Worm (Caenorhabditis elegans): ENCODE data around the gene decr-1.2.

decr-1.2 gene

DNA sequence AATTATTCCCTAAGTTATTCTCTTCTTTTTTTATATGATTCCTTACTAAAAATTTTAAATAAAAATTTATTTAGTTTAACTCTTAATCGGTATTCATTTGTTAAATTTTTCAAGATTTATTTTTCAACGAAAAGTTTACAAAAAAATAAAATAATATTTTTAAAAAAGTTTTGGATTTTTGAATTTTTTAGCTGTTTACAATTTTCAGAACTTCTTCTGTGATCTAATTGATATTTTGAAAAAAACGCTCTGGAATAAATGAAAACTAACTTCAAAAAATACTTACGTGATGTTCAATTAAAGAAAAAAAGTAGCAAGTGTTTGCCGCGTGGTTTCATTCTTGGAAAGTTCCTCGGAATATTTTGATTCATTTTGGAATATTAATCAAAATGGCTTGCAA lies at the start of gene decr-1.2:
Gene decr-1.2, plus strand, starts transcription at position 301 of the 400 bp plus-strand sequence.
- TF ChIP-seq zip-2 (tag; optimal IDR thresholded peaks at IDR 0.05) (no peak), ceh-62 (tag; optimal IDR thresholded peaks at IDR 0.05) (no peak), Y75B8A.6 (GFP tag; IDR thresholded peaks at IDR 0.05) (no peak), hlh-11 (tag; optimal IDR thresholded peaks at IDR 0.05) (no peak), jun-1 (tag; optimal IDR thresholded peaks at IDR 0.05) (no peak), aha-1 (tag) (no peak), rbr-2 (tag; optimal IDR thresholded peaks at IDR 0.05) (no peak), F37D6.2 (tag; optimal IDR thresholded peaks at IDR 0.05) (no peak), fos-1 (tag; optimal IDR thresholded peaks at IDR 0.05) (no peak), nhr-6 (tag; optimal IDR thresholded peaks at IDR 0.05) (no peak)

DNA sequence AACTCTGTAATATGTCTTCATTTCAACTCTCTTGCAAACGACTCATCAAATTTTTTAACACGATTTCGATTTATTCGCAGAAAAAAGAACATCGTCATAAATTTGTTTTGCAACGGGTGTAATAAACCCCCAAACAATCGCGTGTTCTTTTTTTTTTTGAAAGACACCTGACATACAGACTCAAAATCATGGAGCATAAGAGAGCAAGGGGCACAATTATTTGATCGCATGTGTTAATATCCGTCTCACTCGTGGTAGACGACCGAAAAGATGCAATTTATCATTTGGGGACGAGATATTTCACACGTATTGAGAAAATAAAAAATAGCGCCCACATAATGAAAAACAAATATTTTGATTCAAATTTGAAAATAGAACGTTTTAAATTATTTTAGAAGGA lies 49.2 kb upstream of the decr-1.2 start:
- TF ChIP-seq daf-16 (GFP tag; optimal IDR thresholded peaks at IDR 0.05) (peak in 1 of 2 experiments; percentile 65), daf-16 (tag; optimal IDR thresholded peaks at IDR 0.05) (no peak), nhr-41 (GFP tag; IDR thresholded peaks at IDR 0.05) (no peak), nhr-77 (tag; optimal IDR thresholded peaks at IDR 0.05) (no peak), hlh-11 (tag; optimal IDR thresholded peaks at IDR 0.05) (peak; percentile 29), snpc-4 (tag; optimal IDR thresholded peaks at IDR 0.05) (no peak), F49E8.2 (tag; optimal IDR thresholded peaks at IDR 0.05; ENCODE audit: borderline replicate concordance) (no peak), hif-1 (tag; optimal IDR thresholded peaks at IDR 0.05) (peak in 1 of 2 experiments; percentile 0), aly-2 (tag; optimal IDR thresholded peaks at IDR 0.05) (no peak), unc-130 (GFP tag; optimal IDR thresholded peaks at IDR 0.05) (no peak), dpl-1 (GFP tag; optimal IDR thresholded peaks at IDR 0.05) (no peak), hlh-30 (tag; optimal IDR thresholded peaks at IDR 0.05; ENCODE audit: insufficient read depth) (peak; percentile 45), Y105C5A.15 (GFP tag; IDR thresholded peaks at IDR 0.05) (no peak), zag-1 (tag; optimal IDR thresholded peaks at IDR 0.05) (no peak), ztf-11 (tag; optimal IDR thresholded peaks at IDR 0.05) (no peak), cey-2 (tag; optimal IDR thresholded peaks at IDR 0.05; ENCODE audit: borderline replicate concordance, insufficient read depth) (no peak), nhr-48 (tag; optimal IDR thresholded peaks at IDR 0.05) (no peak), arid-1 (GFP tag; conservative IDR thresholded peaks at IDR 0.05) (no peak)

DNA sequence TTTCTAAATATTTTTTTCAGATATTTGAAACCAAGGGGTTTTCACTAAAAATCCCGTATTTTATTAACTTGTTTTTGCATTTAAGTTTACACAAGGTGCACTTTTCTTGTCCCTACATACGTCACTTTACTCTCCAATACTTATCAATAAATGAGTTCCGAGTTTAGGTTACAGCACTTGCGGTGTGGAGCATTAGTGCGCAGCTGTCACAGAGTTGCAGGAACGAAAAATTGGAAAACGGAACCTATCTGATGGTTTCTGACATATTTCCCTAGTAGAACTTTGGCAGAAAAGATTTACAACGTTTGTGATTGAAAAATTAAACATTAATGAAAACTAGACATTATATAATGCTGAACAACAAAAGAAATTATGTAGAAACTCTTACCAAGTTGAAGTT lies 47.2 kb upstream of the decr-1.2 start:
- no peak for TF ChIP-seq ztf-11 (tag; optimal IDR thresholded peaks at IDR 0.05)
- peak; percentile 86 for TF ChIP-seq aha-1 (tag)
- TF ChIP-seq fkh-10 (GFP tag; optimal IDR thresholded peaks at IDR 0.05), result no peak

DNA sequence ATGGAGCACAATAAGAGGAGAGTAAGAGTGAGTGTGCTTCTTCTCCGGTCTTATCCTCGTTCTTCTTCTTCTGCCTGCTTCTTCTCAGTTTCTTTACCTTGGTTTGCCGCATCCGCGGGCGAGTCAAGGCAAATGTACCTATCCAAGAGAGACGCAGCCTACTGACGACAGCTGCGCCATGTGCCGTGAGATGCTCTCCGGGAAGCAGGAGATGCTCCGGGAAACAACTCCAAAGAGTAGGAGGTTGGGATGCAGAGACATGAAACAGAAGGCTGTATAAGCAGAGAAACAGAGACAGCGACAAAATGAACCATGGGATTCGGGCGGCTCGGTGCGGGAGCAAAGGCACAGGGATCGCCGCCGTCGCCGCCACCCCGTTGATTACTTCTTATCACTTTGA lies 46.4 kb upstream of the decr-1.2 start:
- TF ChIP-seq hif-1 (tag; optimal IDR thresholded peaks at IDR 0.05) (peak in 1 of 2 experiments; percentile 34), Y75B8A.6 (GFP tag; IDR thresholded peaks at IDR 0.05) (no peak), daf-16 (GFP tag; optimal IDR thresholded peaks at IDR 0.05) (peak in 1 of 2 experiments; percentile 37), daf-16 (tag; optimal IDR thresholded peaks at IDR 0.05) (no peak), snpc-1.2 (GFP tag; IDR thresholded peaks at IDR 0.05) (no peak), egl-43 (GFP tag; IDR thresholded peaks at IDR 0.05) (no peak), mxl-2 (GFP tag; conservative IDR thresholded peaks at IDR 0.05) (no peak), nhr-11 (tag; optimal IDR thresholded peaks at IDR 0.05) (peak; percentile 40), unc-62 (GFP tag; optimal IDR thresholded peaks at IDR 0.05 in 1 of 2) (peak in 1 of 2 experiments; percentile 72), unc-62 (tag; optimal IDR thresholded peaks at IDR 0.05) (no peak), dmd-6 (GFP tag; IDR thresholded peaks at IDR 0.05) (no peak), tra-1 (GFP tag; IDR thresholded peaks at IDR 0.05) (no peak), ceh-62 (tag; optimal IDR thresholded peaks at IDR 0.05) (no peak), hmg-1.1 (GFP tag; IDR thresholded peaks at IDR 0.05) (0 out of 2 replicates have a peak, but pooled peaks have one; percentile 32), saeg-2 (GFP tag; IDR thresholded peaks at IDR 0.05) (no peak), zfp-2 (tag; optimal IDR thresholded peaks at IDR 0.05) (no peak), hlh-11 (tag; optimal IDR thresholded peaks at IDR 0.05) (peak; percentile 51), nhr-28 (tag; optimal IDR thresholded peaks at IDR 0.05) (no peak), lin-38 (GFP tag; IDR thresholded peaks at IDR 0.05) (0 out of 2 replicates have a peak, but pooled peaks have one; percentile 9), ceh-44 (GFP tag; IDR thresholded peaks at IDR 0.05) (no peak), F44E2.7 (GFP tag; IDR thresholded peaks at IDR 0.05) (no peak), nhr-25 (tag; optimal IDR thresholded peaks at IDR 0.05; ENCODE audit: borderline replicate concordance, insufficient read depth) (no peak), attf-4 (tag; optimal IDR thresholded peaks at IDR 0.05) (no peak), Y105C5A.15 (GFP tag; IDR thresholded peaks at IDR 0.05) (no peak), fkh-10 (GFP tag; optimal IDR thresholded peaks at IDR 0.05) (no peak), zip-11 (GFP tag; IDR thresholded peaks at IDR 0.05) (no peak), rbr-2 (tag; optimal IDR thresholded peaks at IDR 0.05) (no peak)
